Worm (Caenorhabditis elegans) whole organism, L1 larva: ENCODE results near the gene F56D2.2.
A peak's percentile ranks its signal among the peaks of the same experiment; 100 is the strongest.

Source experiments
- ces-1 ChIP-seq: fragments of 150-350 bp; optimal IDR thresholded peaks from 2 replicates; lab custom pipeline; 2014; ENCODE audit warnings: missing biosample characterization, missing genetic modification reagents, missing genetic modification characterization
- hlh-4 ChIP-seq: sonication (generic microtip); optimal IDR thresholded peaks from 2 replicates; lab custom pipeline; 2016; ENCODE audit warnings: mild to moderate bottlenecking, missing genetic modification characterization, missing compliant biosample characterization
- lin-15B ChIP-seq: fragments of 150-350 bp; sonication (generic microtip); optimal IDR thresholded peaks from 3 replicates; lab custom pipeline; 2014; ENCODE audit warnings: missing biosample characterization, missing genetic modification characterization
- lin-39 ChIP-seq: fragments of 150-350 bp; optimal IDR thresholded peaks from 2 replicates; lab custom pipeline; 2014; ENCODE audit warnings: missing biosample characterization, missing genetic modification reagents, missing genetic modification characterization
- nhr-11 ChIP-seq: fragments of 150-350 bp; optimal IDR thresholded peaks from 2 replicates; lab custom pipeline; 2014; ENCODE audit warnings: missing biosample characterization, missing genetic modification characterization
- nhr-76 ChIP-seq: sonication (generic microtip); optimal IDR thresholded peaks from 2 replicates; lab custom pipeline; 2017; ENCODE audit warnings: missing biosample characterization, missing genetic modification characterization
- nhr-77 ChIP-seq: fragments of 150-350 bp; optimal IDR thresholded peaks from 2 replicates; lab custom pipeline; 2014; ENCODE audit warnings: missing biosample characterization, missing genetic modification characterization
- pqm-1 ChIP-seq: sonication (generic microtip); optimal IDR thresholded peaks from 3 replicates; lab custom pipeline; 2017; ENCODE audit warnings: missing biosample characterization, missing genetic modification characterization
- snu-23 ChIP-seq: sonication (generic microtip); optimal IDR thresholded peaks from 2 replicates; lab custom pipeline; 2016; ENCODE audit warnings: missing genetic modification characterization, missing compliant biosample characterization
- unc-30 ChIP-seq: sonication (generic microtip); optimal IDR thresholded peaks from 2 replicates; lab custom pipeline; 2017; ENCODE audit warnings: missing biosample characterization, missing genetic modification characterization
- unc-62 ChIP-seq: fragments of 150-350 bp; optimal IDR thresholded peaks from 2 replicates; lab custom pipeline; 2014; ENCODE audit warnings: missing biosample characterization, missing genetic modification reagents, missing genetic modification characterization

ce11 chrIII:5570814-5571443 lies 16.1 kb upstream of the F56D2.2 start:
- no peak for TF ChIP-seq nhr-77 (tag; lab: Kevin White, UChicago)
- TF ChIP-seq nhr-11 (tag; lab: Kevin White, UChicago) = no peak
- TF ChIP-seq unc-30 = peak; percentile 54
- no peak for TF ChIP-seq ces-1
- no peak for TF ChIP-seq nhr-76 (tag; lab: Kevin White, UChicago)
- TF ChIP-seq unc-62 (GFP tag; lab: Kevin White, UChicago) = no peak
- TF ChIP-seq pqm-1 = no peak
- no peak for TF ChIP-seq hlh-4 (tag; lab: Kevin White, UChicago)
- no peak for TF ChIP-seq snu-23 (GFP tag; lab: Kevin White, UChicago)
- TF ChIP-seq lin-15B (tag; lab: Kevin White, UChicago) = no peak
- no peak for TF ChIP-seq lin-39 (tag; lab: Kevin White, UChicago)
